Worm (Caenorhabditis elegans) whole organism, late embryonic: ENCODE measurements around the gene gst-44.

Experiments used
- C08G9.2 ChIP-seq: sonication (generic microtip); optimal IDR thresholded peaks from 2 replicates; lab custom pipeline; 2016; ENCODE audit warnings: mild to moderate bottlenecking, missing genetic modification characterization, moderate library complexity, missing compliant biosample characterization
- ceh-14 ChIP-seq: sonication (generic microtip); optimal IDR thresholded peaks from 2 replicates; lab custom pipeline; 2016; ENCODE audit warnings: missing genotype, missing genetic modification characterization, missing compliant biosample characterization
- ceh-48 ChIP-seq: sonication (generic microtip); optimal IDR thresholded peaks from 2 replicates; lab custom pipeline; 2016; ENCODE audit warnings: missing genetic modification characterization, inconsistent platforms, missing compliant biosample characterization
- dve-1 ChIP-seq: sonication (generic microtip); optimal IDR thresholded peaks from 2 replicates; lab custom pipeline; 2017; ENCODE audit warnings: antibody characterized with exemption, mild to moderate bottlenecking, missing genetic modification characterization, missing compliant biosample characterization
- nhr-232 ChIP-seq: sonication (generic microtip); optimal IDR thresholded peaks from 2 replicates; lab custom pipeline; 2016; ENCODE audit warnings: missing genetic modification characterization, missing compliant biosample characterization
- pqm-1 ChIP-seq: sonication (generic microtip); optimal IDR thresholded peaks from 2 replicates; lab custom pipeline; 2016; ENCODE audit warnings: missing genetic modification characterization, missing compliant biosample characterization
- unc-3 ChIP-seq, 2 experiments: fragments of 200-800 bp in 1 of 2; sonication (Bioruptor generic) in 1 of 2; sonication (generic microtip) in 1 of 2; conservative IDR thresholded peaks in 1 of 2; optimal IDR thresholded peaks in 1 of 2; 2 replicates each; pipeline versions ENCODE4 v1.3.6 to Lab custom; 2016 to 2022; ENCODE audit warnings: missing compliant biosample characterization in 2 of 2, missing genetic modification characterization in 2 of 2, missing genetic modification reagents in 1 of 2

ce11 chrV:16395131-16395530 is 4.4 kb downstream of the gst-44 start, which contains the start of gene F13A7.11:
- TF ChIP-seq pqm-1 (tag; lab: Kevin White, UChicago), result no peak
- TF ChIP-seq nhr-232 (tag; lab: Kevin White, UChicago), result no peak
- TF ChIP-seq ceh-48, result no peak
- TF ChIP-seq ceh-14 (tag; lab: Kevin White, UChicago), result no peak
- TF ChIP-seq dve-1 (tag; lab: Kevin White, UChicago), result no peak
- no peak for TF ChIP-seq unc-3 (GFP tag; conservative IDR thresholded peaks at IDR 0.05; lab: Robert Waterston, UW)
- TF ChIP-seq unc-3 (tag; optimal IDR thresholded peaks at IDR 0.05; lab: Kevin White, UChicago), result no peak
- no peak for TF ChIP-seq C08G9.2 (tag; lab: Kevin White, UChicago)
